Worm (Caenorhabditis elegans): ENCODE data around the gene B0244.15.

ce11 chrIII:5785273-5785929 lies 42.2 kb downstream of the B0244.15 start, which contains the start of gene Y37B11A.3:
- TF ChIP-seq ref-1 (GFP tag; conservative IDR thresholded peaks at IDR 0.05) (no peak), cog-1 (tag; optimal IDR thresholded peaks at IDR 0.05) (no peak), T22C8.4 (GFP tag; IDR thresholded peaks at IDR 0.05) (no peak), klf-2 (GFP tag; conservative IDR thresholded peaks at IDR 0.05) (no peak), flt-1 (GFP tag; IDR thresholded peaks at IDR 0.05) (no peak)

Data from whole organism, midembryonic.